Worm (Caenorhabditis elegans) whole organism, young adult: ENCODE measurements around the gene C18G1.9.

Experiments used
- B0336.3 ChIP-seq: fragments of 200-800 bp; sonication (Bioruptor generic); IDR thresholded peaks from 2 replicates; pipeline ENCODE4 v1.3.6; 2022; ENCODE audit warnings: missing genetic modification characterization, missing compliant biosample characterization
- F22D6.2 ChIP-seq: sonication (generic microtip); optimal IDR thresholded peaks from 2 replicates; lab custom pipeline; 2016; ENCODE audit warnings: mild to moderate bottlenecking, missing genetic modification characterization, missing compliant biosample characterization
- F37B4.10 ChIP-seq: fragments of 200-800 bp; sonication (Bioruptor generic); IDR thresholded peaks from 2 replicates; pipeline ENCODE4 v1.3.6; 2022; ENCODE audit warnings: missing genetic modification characterization, missing compliant biosample characterization
- F55B11.4 ChIP-seq: sonication (generic microtip); optimal IDR thresholded peaks from 2 replicates; lab custom pipeline; 2016; ENCODE audit warnings: missing compliant biosample characterization, missing genetic modification characterization, borderline replicate concordance; ENCODE audit not compliant: insufficient read depth
- F57C9.4 ChIP-seq: sonication (generic microtip); optimal IDR thresholded peaks from 2 replicates; lab custom pipeline; 2017; ENCODE audit warnings: mild to moderate bottlenecking, missing genetic modification characterization, missing compliant biosample characterization
- K11D2.4 ChIP-seq: fragments of 200-800 bp; sonication (Bioruptor generic); IDR thresholded peaks from 2 replicates; pipeline ENCODE4 v1.3.6; 2022; ENCODE audit warnings: missing genetic modification reagents, missing genetic modification characterization, missing compliant biosample characterization
- T26A5.8 ChIP-seq: sonication (generic microtip); optimal IDR thresholded peaks from 2 replicates; lab custom pipeline; 2016; ENCODE audit warnings: missing genetic modification characterization, missing compliant biosample characterization
- Y56A3A.18 ChIP-seq: fragments of 200-800 bp; sonication (Bioruptor generic); IDR thresholded peaks from 2 replicates; pipeline ENCODE4 v1.3.6; 2022; ENCODE audit warnings: missing genetic modification reagents, missing genetic modification characterization, missing compliant biosample characterization
- Y79H2A.3 ChIP-seq: fragments of 200-800 bp; sonication (Bioruptor generic); conservative IDR thresholded peaks from 2 replicates; pipeline ENCODE4 v1.3.6; 2022; ENCODE audit warnings: missing genetic modification reagents, missing genetic modification characterization, missing compliant biosample characterization
- attf-5 ChIP-seq: fragments of 200-800 bp; sonication (Bioruptor generic); optimal IDR thresholded peaks from 2 replicates; lab custom pipeline; 2018; ENCODE audit warnings: mild to moderate bottlenecking, missing genetic modification characterization, missing compliant biosample characterization
- attf-6 ChIP-seq: fragments of 200-800 bp; sonication (Bioruptor generic); IDR thresholded peaks from 2 replicates; pipeline ENCODE4 v1.3.6; 2022; ENCODE audit warnings: missing genetic modification reagents, missing genetic modification characterization, missing compliant biosample characterization
- bed-2 ChIP-seq: fragments of 200-800 bp; sonication (Bioruptor generic); IDR thresholded peaks from 2 replicates; pipeline ENCODE4 v1.3.6; 2022; ENCODE audit warnings: missing genetic modification reagents, missing genetic modification characterization, missing compliant biosample characterization
- ceh-40 ChIP-seq: fragments of 200-800 bp; sonication (Bioruptor generic); IDR thresholded peaks from 2 replicates; pipeline ENCODE4 v1.3.6; 2022; ENCODE audit warnings: missing genetic modification characterization, missing compliant biosample characterization
- ceh-91 ChIP-seq: fragments of 200-800 bp; sonication (Bioruptor generic); IDR thresholded peaks from 2 replicates; pipeline ENCODE4 v1.3.6; 2022; ENCODE audit warnings: missing genetic modification reagents, missing genetic modification characterization, missing compliant biosample characterization
- chd-7 ChIP-seq: sonication (generic microtip); optimal IDR thresholded peaks from 2 replicates; lab custom pipeline; 2016; ENCODE audit warnings: mild to moderate bottlenecking, missing genetic modification characterization, moderate library complexity, missing compliant biosample characterization
- efl-1 ChIP-seq: fragments of 150-350 bp; optimal IDR thresholded peaks from 2 replicates; lab custom pipeline; 2014; ENCODE audit warnings: missing biosample characterization, missing genetic modification reagents, missing genetic modification characterization
- fkh-3 ChIP-seq: sonication (generic microtip); optimal IDR thresholded peaks from 2 replicates; lab custom pipeline; 2016; ENCODE audit warnings: mild to moderate bottlenecking, missing genetic modification characterization, missing compliant biosample characterization
- hlh-12 ChIP-seq: sonication (generic microtip); optimal IDR thresholded peaks from 2 replicates; lab custom pipeline; 2016; ENCODE audit warnings: missing genetic modification characterization, missing compliant biosample characterization
- hlh-26 ChIP-seq: fragments of 200-800 bp; sonication (Bioruptor generic); conservative IDR thresholded peaks from 2 replicates; pipeline ENCODE4 v1.3.6; 2022; ENCODE audit warnings: missing genetic modification reagents, missing genetic modification characterization, missing compliant biosample characterization
- hmg-1.2 ChIP-seq: fragments of 200-800 bp; sonication (Bioruptor generic); IDR thresholded peaks from 2 replicates; pipeline ENCODE4 v1.3.6; 2022; ENCODE audit warnings: missing genetic modification reagents, missing genetic modification characterization, missing compliant biosample characterization
- hsf-1 ChIP-seq: fragments of 200-800 bp; sonication (Bioruptor generic); IDR thresholded peaks from 2 replicates; pipeline ENCODE4 v1.3.6; 2022; ENCODE audit warnings: missing genetic modification reagents, missing genetic modification characterization, missing compliant biosample characterization
- let-526 ChIP-seq: fragments of 200-800 bp; sonication (Bioruptor generic); IDR thresholded peaks from 2 replicates; pipeline ENCODE4 v1.3.6; 2022; ENCODE audit warnings: missing genetic modification reagents, missing genetic modification characterization, missing compliant biosample characterization
- lin-26 ChIP-seq: fragments of 200-800 bp; sonication (Bioruptor generic); IDR thresholded peaks from 2 replicates; pipeline ENCODE4 v1.3.6; 2022; ENCODE audit warnings: missing genetic modification reagents, missing genetic modification characterization, missing compliant biosample characterization
- lin-40 ChIP-seq: sonication (generic microtip); optimal IDR thresholded peaks from 2 replicates; lab custom pipeline; 2016; ENCODE audit warnings: missing genetic modification characterization, mild to moderate bottlenecking, missing compliant biosample characterization, missing genotype, missing genetic modification reagents
- lin-54 ChIP-seq: fragments of 200-800 bp; sonication (Bioruptor generic); optimal IDR thresholded peaks from 2 replicates; lab custom pipeline; 2018; ENCODE audit warnings: mild to moderate bottlenecking, missing genetic modification characterization, missing compliant biosample characterization
- lir-1 ChIP-seq: fragments of 200-800 bp; sonication (Bioruptor generic); conservative IDR thresholded peaks from 2 replicates; pipeline ENCODE4 v1.3.6; 2022; ENCODE audit warnings: missing genetic modification reagents, missing genetic modification characterization, missing compliant biosample characterization
- madf-3 ChIP-seq: fragments of 200-800 bp; sonication (Bioruptor generic); IDR thresholded peaks from 2 replicates; pipeline ENCODE4 v1.3.6; 2022; ENCODE audit warnings: missing genetic modification reagents, missing genetic modification characterization, missing compliant biosample characterization
- madf-6 ChIP-seq: fragments of 200-800 bp; sonication (Bioruptor generic); IDR thresholded peaks from 2 replicates; pipeline ENCODE4 v1.3.6; 2022; ENCODE audit warnings: missing genetic modification reagents, missing genetic modification characterization, missing compliant biosample characterization
- nfyb-1 ChIP-seq: fragments of 200-800 bp; sonication (Bioruptor generic); IDR thresholded peaks from 2 replicates; pipeline ENCODE4 v1.3.6; 2022; ENCODE audit warnings: missing genetic modification reagents, missing genetic modification characterization, missing compliant biosample characterization
- nhr-27 ChIP-seq: fragments of 200-800 bp; sonication (Bioruptor generic); optimal IDR thresholded peaks from 2 replicates; lab custom pipeline; 2018; ENCODE audit warnings: mild to moderate bottlenecking, missing genetic modification characterization, moderate library complexity, missing compliant biosample characterization
- nhr-80 ChIP-seq: sonication (generic microtip); optimal IDR thresholded peaks from 2 replicates; lab custom pipeline; 2016; ENCODE audit warnings: missing genetic modification characterization, missing compliant biosample characterization
- rec-8 ChIP-seq, 2 experiments: sonication (generic microtip); optimal IDR thresholded peaks; 2 replicates each; lab custom pipeline; 2016; ENCODE audit warnings: mild to moderate bottlenecking in 2 of 2, missing genetic modification characterization in 2 of 2, missing genetic modification reagents in 2 of 2, missing genotype in 2 of 2, missing biosample characterization in 1 of 2, missing compliant biosample characterization in 1 of 2, moderate library complexity in 1 of 2
- snpc-1.3 ChIP-seq: sonication (generic microtip); optimal IDR thresholded peaks from 2 replicates; lab custom pipeline; 2017; ENCODE audit warnings: missing genetic modification characterization, mild to moderate bottlenecking, missing compliant biosample characterization, antibody characterized with exemption, moderate library complexity, missing genotype, missing genetic modification reagents; ENCODE audit not compliant: insufficient read depth
- snpc-3.4 ChIP-seq: sonication (generic microtip); optimal IDR thresholded peaks from 2 replicates; lab custom pipeline; 2017; ENCODE audit warnings: missing genetic modification characterization, mild to moderate bottlenecking, missing compliant biosample characterization, antibody characterized with exemption, moderate library complexity, missing genotype, missing genetic modification reagents
- tlf-1 ChIP-seq: fragments of 200-800 bp; sonication (Bioruptor generic); optimal IDR thresholded peaks from 2 replicates; lab custom pipeline; 2018; ENCODE audit warnings: mild to moderate bottlenecking, missing genetic modification characterization, missing compliant biosample characterization
- zfh-2 ChIP-seq: fragments of 200-800 bp; sonication (Bioruptor generic); conservative IDR thresholded peaks from 2 replicates; pipeline ENCODE4 v1.3.6; 2022; ENCODE audit warnings: missing genetic modification reagents, missing genetic modification characterization, missing compliant biosample characterization
- zim-3 ChIP-seq: sonication (generic microtip); optimal IDR thresholded peaks from 2 replicates; lab custom pipeline; 2017; ENCODE audit warnings: mild to moderate bottlenecking, missing genetic modification characterization, moderate library complexity, missing compliant biosample characterization
- ztf-22 ChIP-seq: fragments of 200-800 bp; sonication (Bioruptor generic); optimal IDR thresholded peaks from 2 replicates; lab custom pipeline; 2018; ENCODE audit warnings: mild to moderate bottlenecking, missing genetic modification characterization, moderate library complexity, missing compliant biosample characterization
- ztf-25 ChIP-seq: fragments of 200-800 bp; sonication (Bioruptor generic); IDR thresholded peaks from 2 replicates; pipeline ENCODE4 v1.3.6; 2022; ENCODE audit warnings: missing genetic modification reagents, missing genetic modification characterization, missing compliant biosample characterization

C18G1.9 gene

ce11 chrV:4742190-4742589 lies 27.3 kb downstream of the C18G1.9 start, which contains the start of gene ugt-61:
TSS of gene ugt-61 (plus strand) at chrV:4742422.
- peak; percentile 16 for TF ChIP-seq nhr-80 (tag; lab: Kevin White, UChicago)
- peak; percentile 51; the same call in 1 of the 2 replicates for TF ChIP-seq hmg-1.2 (GFP tag; lab: Robert Waterston, UW)
- TF ChIP-seq Y79H2A.3 (GFP tag; lab: Robert Waterston, UW): no peak
- TF ChIP-seq, all 124 proteins: peak for 2

- TF ChIP-seq efl-1 (GFP tag; lab: Kevin White, UChicago): no peak
- TF ChIP-seq nhr-80 (tag; lab: Kevin White, UChicago): peak; percentile 74
- no peak for TF ChIP-seq Y79H2A.3 (GFP tag; lab: Robert Waterston, UW)
- TF ChIP-seq lin-26 (GFP tag; lab: Robert Waterston, UW): no peak
- no peak for TF ChIP-seq Y56A3A.18 (GFP tag; lab: Robert Waterston, UW)
These were observed 31.8 kb downstream of the C18G1.9 start, which contains the start of gene F39G3.2 for ce11 chrV:4737727-4738126. TSS of gene F39G3.2 (plus strand) at chrV:4737831.

ce11 chrV:4734608-4735007 lies 34.9 kb downstream of the C18G1.9 start:
- TF ChIP-seq hsf-1 (GFP tag; lab: Robert Waterston, UW) (no peak), hlh-12 (tag; lab: Kevin White, UChicago) (no peak), lir-1 (GFP tag; lab: Robert Waterston, UW) (no peak), F37B4.10 (GFP tag; lab: Robert Waterston, UW) (no peak), K11D2.4 (no peak), lin-54 (GFP tag; lab: Kevin White, UChicago) (peak; percentile 17), ztf-25 (0 out of 2 replicates have a peak, but pooled peaks have one; percentile 50), Y79H2A.3 (GFP tag; lab: Robert Waterston, UW) (peak; percentile 85), efl-1 (GFP tag; lab: Kevin White, UChicago) (no peak), chd-7 (tag; lab: Kevin White, UChicago) (peak; percentile 0), B0336.3 (GFP tag; lab: Robert Waterston, UW) (0 out of 2 replicates have a peak, but pooled peaks have one; percentile 19), bed-2 (no peak), lin-40 (no peak), madf-6 (GFP tag; lab: Robert Waterston, UW) (peak; percentile 52), nhr-27 (tag; lab: Kevin White, UChicago) (no peak), Y56A3A.18 (GFP tag; lab: Robert Waterston, UW) (no peak), hmg-1.2 (GFP tag; lab: Robert Waterston, UW) (no peak)

- TF ChIP-seq hlh-26 (GFP tag; lab: Robert Waterston, UW) (no peak), nfyb-1 (0 out of 2 replicates have a peak, but pooled peaks have one; percentile 58), zfh-2 (GFP tag; lab: Robert Waterston, UW) (peak; percentile 58; the same call in 1 of the 2 replicates)
These were observed 35.6 kb downstream of the C18G1.9 start for ce11 chrV:4733952-4734351.

- TF ChIP-seq ztf-22 (GFP tag; lab: Kevin White, UChicago) (no peak), K11D2.4 (no peak), tlf-1 (GFP tag; lab: Kevin White, UChicago) (peak; percentile 65), snpc-1.3 (tag; lab: Kevin White, UChicago) (peak; percentile 67), attf-5 (peak; percentile 38), madf-3 (no peak), fkh-3 (tag; lab: Kevin White, UChicago) (no peak), F57C9.4 (no peak), zim-3 (tag; lab: Kevin White, UChicago) (no peak), rec-8 (tag; optimal IDR thresholded peaks at IDR 0.05; lab: Kevin White, UChicago) (no peak), snpc-3.4 (tag; lab: Kevin White, UChicago) (no peak), ceh-91 (peak; percentile 79), T26A5.8 (tag; lab: Kevin White, UChicago) (no peak), F22D6.2 (tag; lab: Kevin White, UChicago) (no peak), chd-7 (tag; lab: Kevin White, UChicago) (no peak), let-526 (GFP tag; lab: Robert Waterston, UW) (no peak), ceh-40 (GFP tag; lab: Robert Waterston, UW) (no peak), F55B11.4 (tag; lab: Kevin White, UChicago) (no peak), attf-6 (GFP tag; lab: Robert Waterston, UW) (0 out of 2 replicates have a peak, but pooled peaks have one; percentile 8)
These were observed 38.2 kb downstream of the C18G1.9 start, which contains the start of gene F39G3.3 for ce11 chrV:4731154-4731961. TSS of gene F39G3.3 (plus strand) at chrV:4731911.
